Worm (Caenorhabditis elegans) whole organism, L4 larva: Measurements from ENCODE around the gene ttc-7.

Experiments used
- D1046.2 ChIP-seq: fragments of 200-800 bp; sonication (Bioruptor generic); IDR thresholded peaks from 2 replicates; pipeline ENCODE4 v1.3.6; 2022; ENCODE audit warnings: missing genetic modification characterization, missing compliant biosample characterization
- F37D6.2 ChIP-seq: sonication (generic microtip); optimal IDR thresholded peaks from 2 replicates; lab custom pipeline; 2016; ENCODE audit warnings: mild to moderate bottlenecking, missing genetic modification characterization, missing compliant biosample characterization
- F44E2.7 ChIP-seq: fragments of 200-800 bp; sonication (Bioruptor generic); IDR thresholded peaks from 2 replicates; pipeline ENCODE4 v2.1.2; 2022; ENCODE audit warnings: missing genetic modification characterization, missing compliant biosample characterization
- Y105C5A.15 ChIP-seq: fragments of 200-800 bp; sonication (Bioruptor generic); IDR thresholded peaks from 2 replicates; pipeline ENCODE4 v1.3.6; 2022; ENCODE audit warnings: missing genetic modification characterization, missing compliant biosample characterization
- arid-1 ChIP-seq: fragments of 200-800 bp; sonication (Bioruptor generic); conservative IDR thresholded peaks from 2 replicates; pipeline ENCODE4 v1.3.6; 2022; ENCODE audit warnings: missing genetic modification reagents, missing genetic modification characterization, missing compliant biosample characterization
- attf-4 ChIP-seq: sonication (generic microtip); optimal IDR thresholded peaks from 3 replicates; lab custom pipeline; 2017; ENCODE audit warnings: missing biosample characterization, missing genetic modification characterization
- ceh-20 ChIP-seq: fragments of 200-800 bp; sonication (Bioruptor generic); IDR thresholded peaks from 2 replicates; pipeline ENCODE4 v1.3.6; 2022; ENCODE audit warnings: missing genetic modification reagents, missing genetic modification characterization, missing compliant biosample characterization
- ceh-28 ChIP-seq: fragments of 150-350 bp; optimal IDR thresholded peaks from 2 replicates; lab custom pipeline; 2014; ENCODE audit warnings: missing biosample characterization, missing genetic modification reagents, missing genetic modification characterization
- ceh-32 ChIP-seq: sonication (generic microtip); optimal IDR thresholded peaks from 2 replicates; lab custom pipeline; 2016; ENCODE audit warnings: mild to moderate bottlenecking, missing genetic modification characterization, missing compliant biosample characterization; ENCODE audit not compliant: poor library complexity
- ceh-62 ChIP-seq: sonication (generic microtip); optimal IDR thresholded peaks from 2 replicates; lab custom pipeline; 2017; ENCODE audit warnings: missing biosample characterization, missing genetic modification characterization
- cey-2 ChIP-seq: sonication (generic microtip); optimal IDR thresholded peaks from 3 replicates; lab custom pipeline; 2017; ENCODE audit warnings: missing genetic modification characterization, mild to moderate bottlenecking, missing compliant biosample characterization, antibody characterized with exemption, borderline replicate concordance; ENCODE audit not compliant: insufficient read depth
- daf-19 ChIP-seq: fragments of 200-800 bp; sonication (Bioruptor generic); conservative IDR thresholded peaks from 2 replicates; pipeline ENCODE4 v1.3.6; 2022; ENCODE audit warnings: missing genetic modification characterization, missing compliant biosample characterization
- dmd-8 ChIP-seq: fragments of 200-800 bp; sonication (Bioruptor generic); IDR thresholded peaks from 2 replicates; pipeline ENCODE4 v1.3.6; 2022; ENCODE audit warnings: missing genetic modification characterization, missing compliant biosample characterization
- gei-8 ChIP-seq: fragments of 200-800 bp; sonication (Bioruptor generic); optimal IDR thresholded peaks from 2 replicates; lab custom pipeline; 2018; ENCODE audit warnings: mild to moderate bottlenecking, missing genetic modification characterization, missing compliant biosample characterization
- hlh-30 ChIP-seq: sonication (generic microtip); optimal IDR thresholded peaks from 2 replicates; lab custom pipeline; 2017; ENCODE audit warnings: antibody characterized with exemption, mild to moderate bottlenecking, missing genetic modification characterization, missing compliant biosample characterization; ENCODE audit not compliant: insufficient read depth
- hmg-1.1 ChIP-seq: fragments of 200-800 bp; sonication (Bioruptor generic); IDR thresholded peaks from 2 replicates; pipeline ENCODE4 v1.3.6; 2022; ENCODE audit warnings: missing genetic modification reagents, missing genetic modification characterization, missing compliant biosample characterization
- jun-1 ChIP-seq: fragments of 150-350 bp; optimal IDR thresholded peaks from 2 replicates; lab custom pipeline; 2014; ENCODE audit warnings: missing biosample characterization, missing genetic modification reagents, missing genetic modification characterization
- lin-13 ChIP-seq: fragments of 150-350 bp; optimal IDR thresholded peaks from 2 replicates; lab custom pipeline; 2014; ENCODE audit warnings: missing biosample characterization, missing genetic modification reagents, missing genetic modification characterization
- lin-29 ChIP-seq: fragments of 200-800 bp; sonication (Bioruptor generic); IDR thresholded peaks from 2 replicates; pipeline ENCODE4 v1.3.6; 2022; ENCODE audit warnings: missing genetic modification reagents, missing genetic modification characterization, missing compliant biosample characterization
- lin-38 ChIP-seq: fragments of 200-800 bp; sonication (Bioruptor generic); IDR thresholded peaks from 2 replicates; pipeline ENCODE4 v1.3.6; 2022; ENCODE audit warnings: missing genetic modification reagents, missing genetic modification characterization, missing compliant biosample characterization
- lsy-2 ChIP-seq, 2 experiments: fragments of 150-350 bp in 1 of 2; sonication (generic microtip) in 1 of 2; optimal IDR thresholded peaks; 2 replicates each; lab custom pipeline; 2014 to 2017; ENCODE audit warnings: missing biosample characterization in 2 of 2, missing genetic modification characterization in 2 of 2
- mep-1 ChIP-seq: fragments of 150-350 bp; sonication (generic microtip); optimal IDR thresholded peaks from 3 replicates; lab custom pipeline; 2014; ENCODE audit warnings: missing biosample characterization, missing genetic modification characterization
- mxl-2 ChIP-seq: fragments of 200-800 bp; sonication (Bioruptor generic); conservative IDR thresholded peaks from 2 replicates; pipeline ENCODE4 v1.3.6; 2022; ENCODE audit warnings: missing genetic modification reagents, missing genetic modification characterization, missing compliant biosample characterization
- nhr-102 ChIP-seq: sonication (generic microtip); optimal IDR thresholded peaks from 2 replicates; lab custom pipeline; 2016; ENCODE audit warnings: mild to moderate bottlenecking, missing genetic modification characterization, moderate library complexity, missing compliant biosample characterization
- nhr-11 ChIP-seq: fragments of 150-350 bp; optimal IDR thresholded peaks from 2 replicates; lab custom pipeline; 2014; ENCODE audit warnings: missing biosample characterization, missing genetic modification characterization
- nhr-76 ChIP-seq: fragments of 150-350 bp; optimal IDR thresholded peaks from 2 replicates; lab custom pipeline; 2014; ENCODE audit warnings: missing biosample characterization, missing genetic modification characterization
- saeg-2 ChIP-seq: fragments of 200-800 bp; sonication (Bioruptor generic); IDR thresholded peaks from 2 replicates; pipeline ENCODE4 v1.3.6; 2022; ENCODE audit warnings: missing genetic modification reagents, missing genetic modification characterization, missing compliant biosample characterization
- sdz-12 ChIP-seq: fragments of 200-800 bp; sonication (Bioruptor generic); optimal IDR thresholded peaks from 2 replicates; lab custom pipeline; 2018; ENCODE audit warnings: mild to moderate bottlenecking, missing genetic modification characterization, missing compliant biosample characterization
- tag-97 ChIP-seq: fragments of 200-800 bp; sonication (Bioruptor generic); IDR thresholded peaks from 2 replicates; pipeline ENCODE4 v1.3.6; 2022; ENCODE audit warnings: missing genetic modification characterization, missing compliant biosample characterization
- unc-130 ChIP-seq: sonication (generic microtip); optimal IDR thresholded peaks from 2 replicates; lab custom pipeline; 2016; ENCODE audit warnings: missing genetic modification reagents, missing genetic modification characterization, missing compliant biosample characterization
- vab-7 ChIP-seq: fragments of 200-800 bp; sonication (Bioruptor generic); IDR thresholded peaks from 2 replicates; pipeline ENCODE4 v1.3.6; 2022; ENCODE audit warnings: missing genetic modification reagents, missing genetic modification characterization, missing compliant biosample characterization
- zip-11 ChIP-seq: fragments of 200-800 bp; sonication (Bioruptor generic); IDR thresholded peaks from 2 replicates; pipeline ENCODE4 v1.3.6; 2022; ENCODE audit warnings: missing genetic modification characterization, missing compliant biosample characterization
- ztf-11 ChIP-seq: fragments of 150-350 bp; optimal IDR thresholded peaks from 2 replicates; lab custom pipeline; 2014; ENCODE audit warnings: missing biosample characterization, missing genetic modification characterization

Gene ttc-7

ce11 chrIII:1859532-1859931, 697 bp upstream of the ttc-7 start, which contains the start of gene ddp-1 (continued):
- TF ChIP-seq tag-97 (GFP tag; lab: Robert Waterston, UW) (no peak), ceh-32 (tag; lab: Kevin White, UChicago) (peak; percentile 62), ceh-62 (tag; lab: Kevin White, UChicago) (no peak), jun-1 (peak; percentile 87), attf-4 (tag; lab: Kevin White, UChicago) (peak; percentile 33), vab-7 (GFP tag; lab: Robert Waterston, UW) (peak; percentile 70), nhr-11 (tag; lab: Kevin White, UChicago) (peak; percentile 69), gei-8 (GFP tag; lab: Kevin White, UChicago) (no peak)

ce11 chrIII:1876267-1876865, 16.1 kb downstream of the ttc-7 start:
- TF ChIP-seq hmg-1.1 (GFP tag; lab: Robert Waterston, UW) (no peak), ceh-28 (peak; percentile 93), hlh-30 (no peak)
- TF ChIP-seq, all 104 proteins: peak for 1

- TF ChIP-seq F44E2.7 (GFP tag; lab: Robert Waterston, UW) (0 out of 2 replicates have a peak, but pooled peaks have one; percentile 46), nhr-76 (tag; lab: Kevin White, UChicago) (no peak), lin-38 (GFP tag; lab: Robert Waterston, UW) (no peak), dmd-8 (GFP tag; lab: Robert Waterston, UW) (peak; percentile 5; the same call in 1 of the 2 replicates), lsy-2 (tag; optimal IDR thresholded peaks at IDR 0.05; lab: Kevin White, UChicago) (peak in 1 of 2 experiments; percentile 51), lin-13 (GFP tag; lab: Kevin White, UChicago) (peak; percentile 67), D1046.2 (0 out of 2 replicates have a peak, but pooled peaks have one; percentile 54)
Measured at ce11 chrIII:1877189-1877588, 17.0 kb downstream of the ttc-7 start.

ce11 chrIII:1878065-1878464, 17.8 kb downstream of the ttc-7 start, which contains the start of gene smi-1:
TSS of gene smi-1 (plus strand) at chrIII:1878365.
- TF ChIP-seq arid-1, result no peak
- TF ChIP-seq F37D6.2 (tag; lab: Kevin White, UChicago), result no peak
- TF ChIP-seq daf-19, result no peak
- no peak for TF ChIP-seq saeg-2
- TF ChIP-seq lin-29 (GFP tag; lab: Robert Waterston, UW), result no peak
- no peak for TF ChIP-seq ztf-11 (tag; lab: Kevin White, UChicago)
- TF ChIP-seq Y105C5A.15, result no peak
- TF ChIP-seq mxl-2 (GFP tag; lab: Robert Waterston, UW), result no peak

ce11 chrIII:1878918-1879317, 18.7 kb downstream of the ttc-7 start:
- TF ChIP-seq sdz-12 (GFP tag; lab: Kevin White, UChicago) (no peak), nhr-11 (tag; lab: Kevin White, UChicago) (no peak), cey-2 (tag; lab: Kevin White, UChicago) (no peak), ceh-28 (peak; percentile 97)
- TF ChIP-seq, all 104 proteins: peak for 1

ce11 chrIII:1880221-1880620, 20.0 kb downstream of the ttc-7 start:
- TF ChIP-seq zip-11 (GFP tag; lab: Robert Waterston, UW) (no peak), mep-1 (no peak), sdz-12 (GFP tag; lab: Kevin White, UChicago) (no peak), nhr-102 (no peak), unc-130 (GFP tag; lab: Kevin White, UChicago) (no peak), ceh-20 (GFP tag; lab: Robert Waterston, UW) (no peak), ceh-28 (peak; percentile 93), saeg-2 (no peak)
